Worm (Caenorhabditis elegans) whole organism, young adult: ENCODE results near the gene nrfl-1.

ENCODE experiments used
- B0019.2 ChIP-seq: fragments of 200-800 bp; sonication (Bioruptor generic); conservative IDR thresholded peaks from 2 replicates; pipeline ENCODE4 v1.3.6; 2022; ENCODE audit warnings: missing genetic modification reagents, missing genetic modification characterization, missing compliant biosample characterization
- B0261.1 ChIP-seq: sonication (generic microtip); optimal IDR thresholded peaks from 2 replicates; lab custom pipeline; 2016; ENCODE audit warnings: mild to moderate bottlenecking, missing genetic modification characterization, moderate library complexity, missing compliant biosample characterization
- C17E4.6 ChIP-seq: fragments of 200-800 bp; sonication (Bioruptor generic); IDR thresholded peaks from 2 replicates; pipeline ENCODE4 v1.3.6; 2022; ENCODE audit warnings: missing genetic modification reagents, missing genetic modification characterization, missing compliant biosample characterization
- F23B12.7 ChIP-seq: sonication (generic microtip); optimal IDR thresholded peaks from 2 replicates; lab custom pipeline; 2017; ENCODE audit warnings: missing genetic modification characterization, mild to moderate bottlenecking, missing compliant biosample characterization, antibody characterized with exemption, moderate library complexity; ENCODE audit not compliant: insufficient read depth
- F33H1.4 ChIP-seq: fragments of 200-800 bp; sonication (Bioruptor generic); IDR thresholded peaks from 2 replicates; pipeline ENCODE4 v1.3.6; 2022; ENCODE audit warnings: missing genetic modification reagents, missing genetic modification characterization, missing compliant biosample characterization
- F39B2.1 ChIP-seq: fragments of 200-800 bp; sonication (Bioruptor generic); IDR thresholded peaks from 2 replicates; pipeline ENCODE4 v1.3.6; 2022; ENCODE audit warnings: missing genetic modification reagents, missing genetic modification characterization, missing compliant biosample characterization
- T07F8.4 ChIP-seq: sonication (generic microtip); optimal IDR thresholded peaks from 2 replicates; lab custom pipeline; 2016; ENCODE audit warnings: mild to moderate bottlenecking, missing genetic modification characterization, moderate library complexity, missing compliant biosample characterization
- T26A5.8 ChIP-seq: sonication (generic microtip); optimal IDR thresholded peaks from 2 replicates; lab custom pipeline; 2016; ENCODE audit warnings: missing genetic modification characterization, missing compliant biosample characterization
- Y53F4B.3 ChIP-seq: fragments of 200-800 bp; sonication (Bioruptor generic); IDR thresholded peaks from 2 replicates; pipeline ENCODE4 v1.3.6; 2022; ENCODE audit warnings: missing genetic modification reagents, missing genetic modification characterization, missing compliant biosample characterization
- Y79H2A.3 ChIP-seq: fragments of 200-800 bp; sonication (Bioruptor generic); conservative IDR thresholded peaks from 2 replicates; pipeline ENCODE4 v1.3.6; 2022; ENCODE audit warnings: missing genetic modification reagents, missing genetic modification characterization, missing compliant biosample characterization
- aptf-3 ChIP-seq: fragments of 200-800 bp; sonication (Bioruptor generic); IDR thresholded peaks from 2 replicates; pipeline ENCODE4 v1.3.6; 2022; ENCODE audit warnings: missing genetic modification characterization, missing compliant biosample characterization
- atf-7 ChIP-seq: sonication (generic microtip); optimal IDR thresholded peaks from 2 replicates; lab custom pipeline; 2017; ENCODE audit warnings: mild to moderate bottlenecking, missing genetic modification characterization, missing compliant biosample characterization
- bed-2 ChIP-seq: fragments of 200-800 bp; sonication (Bioruptor generic); IDR thresholded peaks from 2 replicates; pipeline ENCODE4 v1.3.6; 2022; ENCODE audit warnings: missing genetic modification reagents, missing genetic modification characterization, missing compliant biosample characterization
- ceh-100 ChIP-seq: fragments of 200-800 bp; sonication (Bioruptor generic); IDR thresholded peaks from 2 replicates; pipeline ENCODE4 v1.3.6; 2022; ENCODE audit warnings: missing genetic modification reagents, missing genetic modification characterization, missing compliant biosample characterization
- ceh-58 ChIP-seq: fragments of 200-800 bp; sonication (Bioruptor generic); IDR thresholded peaks from 2 replicates; pipeline ENCODE4 v1.3.6; 2022; ENCODE audit warnings: missing genetic modification characterization, missing compliant biosample characterization
- ceh-91 ChIP-seq: fragments of 200-800 bp; sonication (Bioruptor generic); IDR thresholded peaks from 2 replicates; pipeline ENCODE4 v1.3.6; 2022; ENCODE audit warnings: missing genetic modification reagents, missing genetic modification characterization, missing compliant biosample characterization
- egl-18 ChIP-seq: fragments of 200-800 bp; sonication (Bioruptor generic); IDR thresholded peaks from 2 replicates; pipeline ENCODE4 v1.3.6; 2022; ENCODE audit warnings: missing genetic modification reagents, missing genetic modification characterization, missing compliant biosample characterization
- egl-44 ChIP-seq: fragments of 200-800 bp; sonication (Bioruptor generic); IDR thresholded peaks from 2 replicates; pipeline ENCODE4 v1.3.6; 2022; ENCODE audit warnings: missing genetic modification reagents, missing genetic modification characterization, missing compliant biosample characterization
- egrh-3 ChIP-seq: fragments of 200-800 bp; sonication (Bioruptor generic); IDR thresholded peaks from 2 replicates; pipeline ENCODE4 v1.3.6; 2022; ENCODE audit warnings: missing genetic modification reagents, missing genetic modification characterization, missing compliant biosample characterization
- ekl-4 ChIP-seq: fragments of 200-800 bp; sonication (Bioruptor generic); IDR thresholded peaks from 2 replicates; pipeline ENCODE4 v1.3.6; 2022; ENCODE audit warnings: missing genetic modification reagents, missing genetic modification characterization, missing compliant biosample characterization
- him-1 ChIP-seq: sonication (generic microtip); optimal IDR thresholded peaks from 2 replicates; lab custom pipeline; 2016; ENCODE audit warnings: missing genotype, missing genetic modification reagents, missing genetic modification characterization, missing compliant biosample characterization
- hmg-20 ChIP-seq: fragments of 200-800 bp; sonication (Bioruptor generic); IDR thresholded peaks from 2 replicates; pipeline ENCODE4 v1.3.6; 2022; ENCODE audit warnings: missing genetic modification reagents, missing genetic modification characterization, missing compliant biosample characterization
- hrde-1 ChIP-seq: sonication (generic microtip); optimal IDR thresholded peaks from 2 replicates; lab custom pipeline; 2016; ENCODE audit warnings: missing genetic modification characterization, mild to moderate bottlenecking, missing compliant biosample characterization, moderate library complexity, missing genotype, missing genetic modification reagents, borderline replicate concordance
- let-526 ChIP-seq: fragments of 200-800 bp; sonication (Bioruptor generic); IDR thresholded peaks from 2 replicates; pipeline ENCODE4 v1.3.6; 2022; ENCODE audit warnings: missing genetic modification reagents, missing genetic modification characterization, missing compliant biosample characterization
- lin-54 ChIP-seq: fragments of 200-800 bp; sonication (Bioruptor generic); optimal IDR thresholded peaks from 2 replicates; lab custom pipeline; 2018; ENCODE audit warnings: mild to moderate bottlenecking, missing genetic modification characterization, missing compliant biosample characterization
- lsy-27 ChIP-seq: sonication (generic microtip); optimal IDR thresholded peaks from 2 replicates; lab custom pipeline; 2017; ENCODE audit warnings: missing genetic modification characterization, mild to moderate bottlenecking, missing compliant biosample characterization, antibody characterized with exemption, missing genotype, borderline replicate concordance; ENCODE audit not compliant: insufficient read depth
- madf-10 ChIP-seq: sonication (generic microtip); optimal IDR thresholded peaks from 2 replicates; lab custom pipeline; 2016; ENCODE audit warnings: mild to moderate bottlenecking, missing genetic modification characterization, missing compliant biosample characterization
- madf-3 ChIP-seq: fragments of 200-800 bp; sonication (Bioruptor generic); IDR thresholded peaks from 2 replicates; pipeline ENCODE4 v1.3.6; 2022; ENCODE audit warnings: missing genetic modification reagents, missing genetic modification characterization, missing compliant biosample characterization
- mel-28 ChIP-seq: sonication (generic microtip); optimal IDR thresholded peaks from 2 replicates; lab custom pipeline; 2016; ENCODE audit warnings: borderline replicate concordance, mild to moderate bottlenecking, missing genetic modification characterization, missing compliant biosample characterization
- nfya-2 ChIP-seq: fragments of 200-800 bp; sonication (Bioruptor generic); IDR thresholded peaks from 2 replicates; pipeline ENCODE4 v1.3.6; 2022; ENCODE audit warnings: missing genetic modification reagents, missing genetic modification characterization, missing compliant biosample characterization
- nhr-179 ChIP-seq: sonication (generic microtip); optimal IDR thresholded peaks from 2 replicates; lab custom pipeline; 2016; ENCODE audit warnings: mild to moderate bottlenecking, missing genetic modification characterization, missing compliant biosample characterization
- nhr-90 ChIP-seq: sonication (generic microtip); optimal IDR thresholded peaks from 2 replicates; lab custom pipeline; 2016; ENCODE audit warnings: missing genotype, mild to moderate bottlenecking, missing genetic modification characterization, missing compliant biosample characterization
- pbrm-1 ChIP-seq: fragments of 200-800 bp; sonication (Bioruptor generic); IDR thresholded peaks from 2 replicates; pipeline ENCODE4 v1.3.6; 2022; ENCODE audit warnings: missing genetic modification reagents, missing genetic modification characterization, missing compliant biosample characterization
- rec-8 ChIP-seq, 2 experiments: sonication (generic microtip); optimal IDR thresholded peaks; 2 replicates each; lab custom pipeline; 2016; ENCODE audit warnings: mild to moderate bottlenecking in 2 of 2, missing genetic modification characterization in 2 of 2, missing genetic modification reagents in 2 of 2, missing genotype in 2 of 2, missing biosample characterization in 1 of 2, missing compliant biosample characterization in 1 of 2, moderate library complexity in 1 of 2
- rpc-1 ChIP-seq, 2 experiments: fragments of 150-350 bp in 1 of 2; sonication (generic microtip) in 1 of 2; optimal IDR thresholded peaks; 2 replicates each; lab custom pipeline; 2014 to 2018; ENCODE audit warnings: missing biosample characterization in 1 of 2, missing genetic modification characterization in 1 of 2, missing genetic modification reagents in 1 of 2, missing genotype in 1 of 2
- snpc-3.4 ChIP-seq: sonication (generic microtip); optimal IDR thresholded peaks from 2 replicates; lab custom pipeline; 2017; ENCODE audit warnings: missing genetic modification characterization, mild to moderate bottlenecking, missing compliant biosample characterization, antibody characterized with exemption, moderate library complexity, missing genotype, missing genetic modification reagents
- snpc-4 ChIP-seq, 5 experiments: fragments of 150-350 bp in 1 of 5; sonication (generic microtip) in 4 of 5; optimal IDR thresholded peaks; 2 replicates each; lab custom pipeline; 2014 to 2018; ENCODE audit warnings: missing genetic modification characterization in 5 of 5, missing biosample characterization in 3 of 5, antibody characterized with exemption in 2 of 5, mild to moderate bottlenecking in 2 of 5, missing compliant biosample characterization in 2 of 5, missing genotype in 2 of 5, moderate library complexity in 2 of 5, missing genetic modification reagents in 1 of 5
- tbx-9 ChIP-seq: sonication (generic microtip); optimal IDR thresholded peaks from 2 replicates; lab custom pipeline; 2016; ENCODE audit warnings: borderline replicate concordance, missing genetic modification characterization, inconsistent platforms, missing compliant biosample characterization
- tlf-1 ChIP-seq: fragments of 200-800 bp; sonication (Bioruptor generic); optimal IDR thresholded peaks from 2 replicates; lab custom pipeline; 2018; ENCODE audit warnings: mild to moderate bottlenecking, missing genetic modification characterization, missing compliant biosample characterization
- unc-62 ChIP-seq: fragments of 150-350 bp; optimal IDR thresholded peaks from 2 replicates; lab custom pipeline; 2014; ENCODE audit warnings: missing biosample characterization, missing genetic modification reagents, missing genetic modification characterization
- ztf-22 ChIP-seq: fragments of 200-800 bp; sonication (Bioruptor generic); optimal IDR thresholded peaks from 2 replicates; lab custom pipeline; 2018; ENCODE audit warnings: mild to moderate bottlenecking, missing genetic modification characterization, moderate library complexity, missing compliant biosample characterization
- ztf-28 ChIP-seq: fragments of 200-800 bp; sonication (Bioruptor generic); IDR thresholded peaks from 2 replicates; pipeline ENCODE4 v1.3.6; 2022; ENCODE audit warnings: missing genetic modification reagents, missing genetic modification characterization, missing compliant biosample characterization
- ztf-6 ChIP-seq: fragments of 200-800 bp; sonication (Bioruptor generic); IDR thresholded peaks from 2 replicates; pipeline ENCODE4 v1.3.6; 2022; ENCODE audit warnings: missing genetic modification reagents, missing genetic modification characterization, missing compliant biosample characterization

nrfl-1 gene

DNA sequence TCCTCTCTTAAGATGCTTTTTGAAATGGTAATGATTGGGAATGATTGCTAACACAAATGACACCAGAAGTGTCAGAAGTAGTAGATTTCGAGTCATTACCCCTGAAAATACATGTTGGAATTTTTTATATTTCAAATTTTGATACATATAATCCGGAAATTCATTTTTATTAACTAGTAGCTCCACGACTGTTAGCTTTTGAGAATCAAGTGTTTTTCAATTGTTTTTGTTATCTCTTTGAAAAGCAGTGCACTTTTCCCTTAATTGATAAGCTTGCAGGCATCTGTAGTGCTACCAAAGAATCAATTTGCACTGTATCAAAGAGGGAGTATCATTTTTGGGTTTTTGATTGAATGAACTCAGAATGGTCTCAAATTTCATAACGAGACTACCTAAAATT, 46.1 kb downstream of the nrfl-1 start, which contains the start of gene pcp-2:
Gene pcp-2 (minus strand): TSS at position 101 of the 400 bp plus-strand sequence.
- TF ChIP-seq ztf-28 (no peak), ceh-91 (no peak), tbx-9 (tag; lab: Kevin White, UChicago) (no peak), lin-54 (GFP tag; lab: Kevin White, UChicago) (no peak), atf-7 (tag; lab: Kevin White, UChicago) (no peak), ceh-58 (no peak), ceh-100 (GFP tag; lab: Robert Waterston, UW) (no peak), madf-10 (tag; lab: Kevin White, UChicago) (no peak), nfya-2 (GFP tag; lab: Robert Waterston, UW) (no peak), T26A5.8 (tag; lab: Kevin White, UChicago) (no peak), bed-2 (GFP tag; lab: Robert Waterston, UW) (no peak), rpc-1 (optimal IDR thresholded peaks at IDR 0.05; lab: Kevin White, UChicago) (no peak), rpc-1 (tag; optimal IDR thresholded peaks at IDR 0.05; lab: Kevin White, UChicago) (no peak), nhr-90 (tag; lab: Kevin White, UChicago) (no peak), C17E4.6 (no peak), lsy-27 (no peak), let-526 (GFP tag; lab: Robert Waterston, UW) (no peak)

DNA sequence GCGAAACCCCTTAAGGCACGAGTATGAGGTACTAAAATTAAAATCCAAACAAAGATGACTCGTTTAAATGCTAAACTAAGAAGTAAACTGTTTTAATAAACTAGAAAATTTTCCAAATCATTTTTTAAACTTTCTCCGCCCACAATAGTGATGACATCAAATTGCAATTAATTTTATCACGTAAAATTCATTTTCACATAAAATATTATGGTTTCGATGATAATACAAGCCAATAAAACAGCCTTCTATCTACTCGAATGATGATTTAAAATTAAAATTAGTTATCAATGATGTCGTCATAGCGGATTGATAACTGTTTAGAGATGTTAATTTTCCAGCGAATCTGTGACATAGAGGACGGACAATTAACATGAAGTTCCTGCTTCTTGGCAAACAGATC, 46.8 kb downstream of the nrfl-1 start, which contains the start of gene C07C7.3:
Gene C07C7.3 (plus strand): TSS at position 371 of the 400 bp plus-strand sequence.
- TF ChIP-seq mel-28 (tag; lab: Kevin White, UChicago) (no peak), F23B12.7 (tag; lab: Kevin White, UChicago) (no peak), T07F8.4 (tag; lab: Kevin White, UChicago) (no peak), unc-62 (GFP tag; lab: Kevin White, UChicago) (no peak), hrde-1 (tag; lab: Kevin White, UChicago) (no peak), F33H1.4 (GFP tag; lab: Robert Waterston, UW) (no peak), ztf-22 (GFP tag; lab: Kevin White, UChicago) (no peak), ztf-6 (GFP tag; lab: Robert Waterston, UW) (no peak), Y79H2A.3 (GFP tag; lab: Robert Waterston, UW) (no peak), egrh-3 (no peak), snpc-4 (GFP tag; optimal IDR thresholded peaks at IDR 0.05; lab: Kevin White, UChicago) (no peak), snpc-4 (tag; optimal IDR thresholded peaks at IDR 0.05; lab: Kevin White, UChicago) (no peak), B0261.1 (tag; lab: Kevin White, UChicago) (no peak), him-1 (no peak), nhr-179 (tag; lab: Kevin White, UChicago) (no peak), rec-8 (tag; optimal IDR thresholded peaks at IDR 0.05; lab: Kevin White, UChicago) (no peak)

DNA sequence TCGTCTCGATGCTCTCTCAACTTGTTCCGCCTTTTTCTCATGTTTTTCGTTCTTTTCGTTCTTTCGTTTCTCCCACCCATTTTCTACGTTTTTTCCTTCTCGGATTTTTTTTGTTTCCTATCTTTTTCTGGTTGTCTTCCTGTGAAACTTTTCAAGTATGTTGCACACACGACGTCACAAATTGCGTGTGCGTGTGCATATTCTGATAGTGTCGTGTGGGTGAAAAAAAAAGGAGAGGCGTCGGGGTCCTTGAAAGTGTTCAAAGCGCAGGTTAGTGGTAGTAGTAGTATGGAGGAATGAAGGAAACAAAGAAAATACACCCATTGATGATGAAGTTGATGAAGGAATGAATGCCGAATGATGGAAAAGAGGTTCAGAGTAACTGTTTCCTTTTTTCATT, 50.9 kb downstream of the nrfl-1 start:
- TF ChIP-seq B0019.2 (GFP tag; lab: Robert Waterston, UW) (no peak), hmg-20 (GFP tag; lab: Robert Waterston, UW) (no peak), F39B2.1 (GFP tag; lab: Robert Waterston, UW) (no peak), Y53F4B.3 (GFP tag; lab: Robert Waterston, UW) (no peak), madf-10 (tag; lab: Kevin White, UChicago) (no peak), ekl-4 (no peak), egl-18 (no peak), madf-3 (no peak), tlf-1 (GFP tag; lab: Kevin White, UChicago) (no peak), egl-44 (no peak), snpc-3.4 (no peak), ztf-28 (no peak), pbrm-1 (no peak), aptf-3 (no peak)
- TF ChIP-seq, all 124 proteins: peak for 0
